Fruit fly (Drosophila melanogaster): Measurements from ENCODE around the gene prc.

Gene prc

dm6 chr3L:11918217-11918616 lies 47.7 kb downstream of the prc start:
- TF ChIP-seq mam (GFP tag; optimal IDR thresholded peaks at IDR 0.05) (no peak), CG2889 (GFP tag; IDR thresholded peaks at IDR 0.05) (no peak), CG6689 (GFP tag; IDR thresholded peaks at IDR 0.05) (peak; percentile 98), amos (GFP tag; IDR thresholded peaks at IDR 0.05; ENCODE audit: partially characterized antibody) (peak; percentile 22), tup (GFP tag; optimal IDR thresholded peaks at IDR 0.05) (no peak), pita (GFP tag; optimal IDR thresholded peaks at IDR 0.05) (peak; percentile 21), gce (GFP tag; IDR thresholded peaks at IDR 0.05) (no peak), CG42726 (GFP tag; IDR thresholded peaks at IDR 0.05; ENCODE audit: partially characterized antibody) (0 out of 2 replicates have a peak, but pooled peaks have one; percentile 40), Atf3 (GFP tag; optimal IDR thresholded peaks at IDR 0.05) (peak; percentile 25), CTCF (GFP tag; optimal IDR thresholded peaks at IDR 0.05) (peak; percentile 47), Lhr (GFP tag; optimal IDR thresholded peaks at IDR 0.05) (peak; percentile 18), CG1603 (tag; optimal IDR thresholded peaks at IDR 0.05) (peak; percentile 24), CG8281 (tag; optimal IDR thresholded peaks at IDR 0.05) (peak; percentile 39), Eip74EF (GFP tag; optimal IDR thresholded peaks at IDR 0.05) (peak in 1 of 2 experiments; percentile 25), stwl (tag; optimal IDR thresholded peaks at IDR 0.05) (peak; percentile 62), Hr3 (GFP tag; optimal IDR thresholded peaks at IDR 0.05) (peak; percentile 94), Mad (GFP tag; optimal IDR thresholded peaks at IDR 0.05) (no peak), Scr (GFP tag; IDR thresholded peaks at IDR 0.05; ENCODE audit: partially characterized antibody) (no peak), sens (GFP tag) (peak; percentile 62)

Measured in whole organism, embryonic.